Worm (Caenorhabditis elegans) whole organism, early embryonic: Measurements from ENCODE around the gene C09G12.17.

Experiments
- B0310.2 ChIP-seq: sonication (generic microtip); optimal IDR thresholded peaks from 2 replicates; lab custom pipeline; 2016; ENCODE audit warnings: mild to moderate bottlenecking, missing genetic modification characterization, missing compliant biosample characterization
- F13C5.2 ChIP-seq: sonication (generic microtip); optimal IDR thresholded peaks from 2 replicates; lab custom pipeline; 2017; ENCODE audit warnings: mild to moderate bottlenecking, missing genetic modification characterization, inconsistent platforms, missing compliant biosample characterization
- aly-1 ChIP-seq: sonication (generic microtip); optimal IDR thresholded peaks from 2 replicates; lab custom pipeline; 2016; ENCODE audit warnings: missing genetic modification characterization, missing compliant biosample characterization
- ama-1 ChIP-seq: fragments of 150-350 bp; optimal IDR thresholded peaks from 2 replicates; lab custom pipeline; 2014
- ceh-13 ChIP-seq: fragments of 200-800 bp; sonication (Bioruptor generic); optimal IDR thresholded peaks from 2 replicates; lab custom pipeline; 2018; ENCODE audit warnings: mild to moderate bottlenecking, missing genetic modification characterization, missing compliant biosample characterization
- ceh-36 ChIP-seq: sonication (generic microtip); optimal IDR thresholded peaks from 2 replicates; lab custom pipeline; 2016; ENCODE audit warnings: missing genetic modification characterization, inconsistent platforms, missing compliant biosample characterization
- ets-7 ChIP-seq: sonication (generic microtip); optimal IDR thresholded peaks from 2 replicates; lab custom pipeline; 2016; ENCODE audit warnings: missing genotype, missing genetic modification characterization, missing compliant biosample characterization
- flt-1 ChIP-seq: fragments of 200-800 bp; sonication (Bioruptor generic); IDR thresholded peaks from 2 replicates; pipeline ENCODE4 v1.3.6; 2022; ENCODE audit warnings: missing genetic modification characterization, missing compliant biosample characterization
- hmbx-1 ChIP-seq: sonication (generic microtip); optimal IDR thresholded peaks from 2 replicates; lab custom pipeline; 2016; ENCODE audit warnings: mild to moderate bottlenecking, missing genetic modification characterization, missing compliant biosample characterization
- hmg-4 ChIP-seq: fragments of 200-800 bp; sonication (Bioruptor generic); optimal IDR thresholded peaks from 2 replicates; lab custom pipeline; 2018; ENCODE audit warnings: mild to moderate bottlenecking, missing genetic modification characterization, missing compliant biosample characterization
- hnd-1 ChIP-seq: sonication (generic microtip); optimal IDR thresholded peaks from 2 replicates; lab custom pipeline; 2016; ENCODE audit warnings: missing genetic modification characterization, missing compliant biosample characterization
- pes-1 ChIP-seq: fragments of 200-800 bp; sonication (Bioruptor generic); IDR thresholded peaks from 2 replicates; pipeline ENCODE4 v1.3.6; 2022; ENCODE audit warnings: missing genetic modification reagents, missing genetic modification characterization, missing compliant biosample characterization
- scrt-1 ChIP-seq: fragments of 200-800 bp; sonication (Bioruptor generic); IDR thresholded peaks from 2 replicates; pipeline ENCODE4 v1.3.6; 2022; ENCODE audit warnings: missing genetic modification characterization, missing compliant biosample characterization
- sea-1 ChIP-seq: fragments of 200-800 bp; sonication (Bioruptor generic); conservative IDR thresholded peaks from 2 replicates; pipeline ENCODE4 v1.3.6; 2022; ENCODE audit warnings: missing genetic modification characterization, missing compliant biosample characterization
- tbx-11 ChIP-seq: fragments of 200-800 bp; sonication (Bioruptor generic); IDR thresholded peaks from 2 replicates; pipeline ENCODE4 v1.3.6; 2022; ENCODE audit warnings: missing genetic modification characterization, missing compliant biosample characterization
- tbx-37 ChIP-seq: fragments of 200-800 bp; sonication (Bioruptor generic); conservative IDR thresholded peaks from 2 replicates; pipeline ENCODE4 v1.3.6; 2022; ENCODE audit warnings: missing genetic modification reagents, missing genetic modification characterization, missing compliant biosample characterization
- tra-4 ChIP-seq: sonication (generic microtip); optimal IDR thresholded peaks from 2 replicates; lab custom pipeline; 2017; ENCODE audit warnings: missing genetic modification characterization, missing compliant biosample characterization

C09G12.17 gene

DNA sequence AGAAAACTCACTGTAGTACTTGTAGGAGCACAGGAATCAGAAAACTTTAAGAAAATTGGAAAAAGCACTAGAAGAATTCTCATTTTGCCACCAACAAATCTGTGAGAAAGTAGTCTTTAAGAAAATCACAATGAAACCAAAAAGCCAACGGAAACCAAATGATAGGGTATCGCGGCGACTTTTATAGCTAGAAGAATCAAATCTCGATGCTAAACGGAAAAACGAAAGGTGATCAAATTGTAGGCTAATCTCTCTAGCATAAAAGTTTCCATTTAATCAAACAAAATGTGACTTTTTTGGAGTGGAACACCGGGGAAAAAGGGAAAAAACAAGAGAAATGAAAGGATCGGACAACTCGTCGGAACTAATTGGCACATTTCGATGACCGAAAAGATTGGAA lies at the start of gene C09G12.17:
TSS of gene C09G12.17 (minus strand) at position 101 of the 400 bp plus-strand sequence.
- TF ChIP-seq ets-7 (tag; lab: Kevin White, UChicago): no peak
- TF ChIP-seq flt-1 (GFP tag; lab: Robert Waterston, UW): no peak
- TF ChIP-seq hnd-1: no peak
- no peak for TF ChIP-seq tbx-11 (GFP tag; lab: Robert Waterston, UW)
- no peak for TF ChIP-seq aly-1 (tag; lab: Kevin White, UChicago)
- no peak for TF ChIP-seq F13C5.2 (tag; lab: Kevin White, UChicago)
- TF ChIP-seq hmbx-1 (tag; lab: Kevin White, UChicago): no peak
- no peak for TF ChIP-seq sea-1 (GFP tag; lab: Robert Waterston, UW)
- TF ChIP-seq B0310.2 (tag; lab: Kevin White, UChicago): no peak
- no peak for TF ChIP-seq tra-4
- TF ChIP-seq pes-1 (GFP tag; lab: Robert Waterston, UW): no peak
- no peak for TF ChIP-seq ceh-13 (GFP tag; lab: Kevin White, UChicago)
- TF ChIP-seq ama-1: no peak
- TF ChIP-seq tbx-37: no peak
- no peak for TF ChIP-seq ceh-36 (tag; lab: Kevin White, UChicago)

DNA sequence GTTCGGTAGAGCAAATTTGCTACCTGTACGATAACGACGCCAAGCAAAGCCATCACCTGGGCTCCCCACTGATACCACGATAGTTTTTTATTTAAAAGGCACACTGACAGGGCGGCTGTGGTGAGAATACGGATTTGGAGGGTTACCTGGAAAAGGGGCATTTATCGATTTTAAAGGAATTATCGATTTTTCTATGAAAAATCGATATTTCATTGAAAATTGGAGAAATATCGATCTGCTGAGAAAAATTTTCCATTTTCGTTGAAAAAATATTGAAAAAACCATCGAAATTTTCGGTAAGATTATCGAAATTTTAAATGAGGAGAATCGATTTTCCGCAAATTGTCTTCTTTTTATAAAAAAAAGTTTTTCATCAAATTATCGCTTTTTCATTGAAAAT lies 48.8 kb upstream of the C09G12.17 start:
- no peak for TF ChIP-seq ets-7 (tag; lab: Kevin White, UChicago)
- TF ChIP-seq tra-4: no peak
- TF ChIP-seq hnd-1: no peak
- no peak for TF ChIP-seq B0310.2 (tag; lab: Kevin White, UChicago)
- no peak for TF ChIP-seq scrt-1 (GFP tag; lab: Robert Waterston, UW)
- TF ChIP-seq hmg-4: no peak
- no peak for TF ChIP-seq ceh-13 (GFP tag; lab: Kevin White, UChicago)
- TF ChIP-seq aly-1 (tag; lab: Kevin White, UChicago): no peak
- no peak for TF ChIP-seq pes-1 (GFP tag; lab: Robert Waterston, UW)
- no peak for TF ChIP-seq tbx-11 (GFP tag; lab: Robert Waterston, UW)
- no peak for TF ChIP-seq ceh-36 (tag; lab: Kevin White, UChicago)
- TF ChIP-seq F13C5.2 (tag; lab: Kevin White, UChicago): no peak
- no peak for TF ChIP-seq hmbx-1 (tag; lab: Kevin White, UChicago)
- no peak for TF ChIP-seq ama-1
- TF ChIP-seq flt-1 (GFP tag; lab: Robert Waterston, UW): no peak
- TF ChIP-seq sea-1 (GFP tag; lab: Robert Waterston, UW): no peak
- no peak for TF ChIP-seq tbx-37

DNA sequence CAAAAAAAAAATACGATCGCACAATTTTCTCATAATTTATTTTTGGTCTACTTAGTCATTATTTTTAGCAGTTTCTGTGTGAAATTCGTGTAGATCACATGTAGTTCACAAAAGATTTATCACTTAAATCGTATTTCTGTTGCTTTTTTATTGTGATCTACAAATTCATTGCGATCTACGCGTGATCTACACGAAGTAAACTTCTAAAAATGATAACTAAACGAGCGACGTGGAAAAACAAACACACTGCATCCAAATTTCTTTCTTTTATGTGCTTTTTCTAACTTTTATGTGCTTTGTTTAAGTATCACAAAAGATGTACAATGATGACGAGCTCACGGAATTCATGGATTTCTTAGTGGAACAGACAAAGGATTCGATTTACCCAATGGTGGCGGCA lies 43.6 kb upstream of the C09G12.17 start, which contains the start of gene B0212.3:
TSS of gene B0212.3 (plus strand) at position 301 of the 400 bp plus-strand sequence.
- no peak for TF ChIP-seq scrt-1 (GFP tag; lab: Robert Waterston, UW)
- no peak for TF ChIP-seq hmg-4

DNA sequence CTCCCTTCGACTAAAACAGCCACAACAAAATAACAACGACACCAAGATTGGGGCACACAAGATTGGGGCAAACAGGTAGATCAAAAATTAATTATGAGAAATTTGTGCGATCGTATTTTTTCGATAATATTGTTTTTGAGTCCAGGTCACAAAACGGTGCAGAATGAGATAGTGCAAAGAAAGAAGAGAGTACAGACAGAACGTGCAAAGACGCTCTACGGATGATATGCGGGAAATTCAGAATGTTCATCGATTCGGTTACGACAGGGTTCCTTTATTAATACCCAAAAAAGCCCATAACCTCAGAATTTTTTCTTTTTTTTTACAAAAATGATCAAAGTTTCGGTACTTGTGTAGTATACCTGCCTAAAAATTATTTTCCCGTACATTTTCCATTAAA lies 43.0 kb upstream of the C09G12.17 start:
- TF ChIP-seq sea-1 (GFP tag; lab: Robert Waterston, UW) (no peak), ceh-13 (GFP tag; lab: Kevin White, UChicago) (no peak), hmbx-1 (tag; lab: Kevin White, UChicago) (no peak)

- no peak for TF ChIP-seq tra-4
- no peak for TF ChIP-seq ama-1
- no peak for TF ChIP-seq hnd-1
- TF ChIP-seq pes-1 (GFP tag; lab: Robert Waterston, UW): no peak
- TF ChIP-seq tbx-11 (GFP tag; lab: Robert Waterston, UW): no peak
- TF ChIP-seq hmg-4: no peak
- TF ChIP-seq ceh-13 (GFP tag; lab: Kevin White, UChicago): no peak
- no peak for TF ChIP-seq sea-1 (GFP tag; lab: Robert Waterston, UW)
- TF ChIP-seq F13C5.2 (tag; lab: Kevin White, UChicago): no peak
- no peak for TF ChIP-seq ets-7 (tag; lab: Kevin White, UChicago)
- TF ChIP-seq hmbx-1 (tag; lab: Kevin White, UChicago): no peak
These were observed 36.7 kb upstream of the C09G12.17 start for ce11 chrIV:3532989-3533388.

ce11 chrIV:3532167-3532566 lies 35.9 kb upstream of the C09G12.17 start, which contains the start of gene M57.1:
Gene M57.1, plus strand, starts transcription at chrIV:3532467.
- TF ChIP-seq hmbx-1 (tag; lab: Kevin White, UChicago) (no peak), ceh-36 (tag; lab: Kevin White, UChicago) (no peak), flt-1 (GFP tag; lab: Robert Waterston, UW) (no peak), tbx-11 (GFP tag; lab: Robert Waterston, UW) (no peak), aly-1 (tag; lab: Kevin White, UChicago) (no peak), ceh-13 (GFP tag; lab: Kevin White, UChicago) (no peak), hnd-1 (no peak), B0310.2 (tag; lab: Kevin White, UChicago) (no peak), hmg-4 (no peak), pes-1 (GFP tag; lab: Robert Waterston, UW) (no peak), ama-1 (no peak), sea-1 (GFP tag; lab: Robert Waterston, UW) (no peak), F13C5.2 (tag; lab: Kevin White, UChicago) (no peak), tbx-37 (no peak)

DNA sequence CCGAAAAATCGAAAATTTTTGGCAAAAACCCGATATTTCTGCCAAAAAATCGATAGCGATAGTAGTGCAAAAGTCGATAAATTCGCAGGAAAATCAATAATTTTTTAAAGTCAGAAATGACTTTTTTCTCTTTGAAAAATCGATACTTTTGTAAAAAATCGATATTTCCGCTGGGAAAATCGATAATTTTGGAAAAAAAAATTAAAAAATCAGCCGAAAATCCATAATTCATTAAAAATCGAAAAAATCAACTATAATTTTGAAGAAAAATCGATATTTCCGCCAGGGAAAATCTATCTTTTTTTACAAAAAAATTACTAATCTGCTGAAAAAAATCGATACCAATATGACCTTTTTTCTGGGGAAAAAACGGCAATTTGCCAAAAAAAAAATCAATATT lies 35.3 kb upstream of the C09G12.17 start:
- TF ChIP-seq F13C5.2 (tag; lab: Kevin White, UChicago): no peak

- TF ChIP-seq hnd-1 (no peak), pes-1 (GFP tag; lab: Robert Waterston, UW) (no peak)
These were observed 31.6 kb upstream of the C09G12.17 start for ce11 chrIV:3527878-3528277.
